Fruit fly (Drosophila melanogaster): ENCODE results near the gene ND-20L.

The ND-20L gene

DNA sequence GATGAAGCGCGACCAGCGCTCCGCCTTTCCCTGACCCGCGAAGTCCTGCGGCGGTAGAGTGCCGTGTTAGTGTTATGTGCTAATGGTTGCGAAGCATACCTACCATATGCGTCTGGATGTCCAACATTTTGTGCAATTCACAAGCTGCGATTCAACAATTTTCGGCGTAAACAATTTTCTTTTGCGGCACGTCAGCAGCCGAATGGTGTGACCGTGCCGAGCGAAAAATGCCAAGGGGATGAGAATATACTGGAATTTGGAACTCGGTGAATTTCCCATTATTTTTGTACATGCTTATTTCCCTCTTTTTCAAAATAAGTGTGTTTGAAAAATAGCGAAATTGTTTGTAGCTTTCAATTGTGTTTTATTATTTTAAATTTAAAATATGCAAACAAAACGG is 24.6 kb upstream of the ND-20L start, which contains the start of gene Spase12:
Gene Spase12 (minus strand): TSS at position 239 of the 400 bp plus-strand sequence.
- TF ChIP-seq Crg-1 (GFP tag; optimal IDR thresholded peaks at IDR 0.05) (no peak), tj (GFP tag; optimal IDR thresholded peaks at IDR 0.05) (peak; percentile 65), CG12768 (GFP tag; optimal IDR thresholded peaks at IDR 0.05) (no peak), pad (GFP tag; optimal IDR thresholded peaks at IDR 0.05) (no peak), CG5204 (GFP tag; optimal IDR thresholded peaks at IDR 0.05) (no peak)

DNA sequence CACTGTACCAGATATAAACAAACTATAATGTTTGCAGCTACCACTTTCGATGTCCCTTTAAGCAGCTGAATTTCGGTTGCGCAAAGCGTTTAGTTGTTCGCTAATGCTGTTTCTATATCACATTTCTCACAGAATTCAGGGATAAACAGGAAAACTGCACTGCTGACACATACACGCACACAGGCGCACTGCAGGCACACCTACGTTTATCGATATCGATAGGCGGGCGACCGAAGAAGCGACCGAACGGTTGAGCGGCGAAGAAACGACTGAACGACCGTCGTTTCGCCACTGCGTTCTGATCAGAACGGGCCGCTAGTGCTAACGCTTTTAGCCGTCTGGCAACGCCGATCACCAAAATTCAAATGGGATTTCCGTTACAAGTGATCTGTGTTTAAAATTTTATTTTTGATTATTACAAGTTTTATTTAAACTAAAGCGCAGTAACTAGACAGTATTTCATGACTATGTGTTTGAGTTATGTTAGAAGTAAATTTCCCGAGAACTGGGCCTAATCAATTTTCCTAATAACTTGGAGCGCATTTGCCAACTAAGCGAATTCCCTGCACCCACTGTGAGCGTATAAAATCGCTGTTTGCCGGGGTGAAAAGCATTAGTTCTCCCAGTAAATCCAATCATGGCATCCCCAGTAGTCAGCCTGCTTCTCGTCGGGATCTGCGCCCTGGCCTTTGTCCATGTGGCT is 22.1 kb upstream of the ND-20L start, which contains the start of the genes CG2310 and Diedel:
Gene CG2310 (minus strand): TSS at position 277 of the 703 bp plus-strand sequence.
Gene Diedel (plus strand): TSS at position 611 of the 703 bp plus-strand sequence.
- TF ChIP-seq CG11617 (GFP tag; optimal IDR thresholded peaks at IDR 0.05) (peak; percentile 70), cnc (optimal IDR thresholded peaks at IDR 0.05) (no peak), tj (GFP tag; optimal IDR thresholded peaks at IDR 0.05) (peak; percentile 44), Mnt (GFP tag; optimal IDR thresholded peaks at IDR 0.05) (peak; percentile 86), CG33017 (tag; optimal IDR thresholded peaks at IDR 0.05) (no peak), bab1 (GFP tag; optimal IDR thresholded peaks at IDR 0.05) (peak; percentile 12), CG7045 (GFP tag; optimal IDR thresholded peaks at IDR 0.05) (no peak)

DNA sequence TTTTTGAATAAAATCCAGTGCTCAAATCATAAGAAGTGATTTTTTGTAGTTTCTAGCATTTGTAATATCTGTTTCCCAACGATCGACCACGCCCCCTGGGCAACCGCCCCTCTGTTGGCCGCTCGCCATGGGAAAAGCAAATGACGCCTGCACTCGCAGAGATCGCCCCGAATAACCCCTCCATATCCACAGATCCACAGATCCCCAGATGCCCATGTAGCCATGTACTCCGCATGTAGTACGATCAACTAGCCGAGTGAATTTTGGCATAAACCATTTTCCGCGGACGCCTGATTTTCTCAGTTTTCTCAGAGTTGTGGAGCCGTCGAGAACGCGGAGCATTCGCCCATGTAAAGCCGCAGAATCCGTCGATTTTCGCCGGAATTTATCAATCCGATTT is 21.0 kb upstream of the ND-20L start, which contains the start of gene FipoQ:
Gene FipoQ (plus strand): TSS at position 301 of the 400 bp plus-strand sequence.
- TF ChIP-seq bab1 (GFP tag; optimal IDR thresholded peaks at IDR 0.05) (no peak), CG33017 (tag; optimal IDR thresholded peaks at IDR 0.05) (no peak), tj (GFP tag; optimal IDR thresholded peaks at IDR 0.05) (no peak), pad (GFP tag; optimal IDR thresholded peaks at IDR 0.05) (peak; percentile 4), toe (GFP tag; optimal IDR thresholded peaks at IDR 0.05) (no peak), Hr96 (GFP tag; optimal IDR thresholded peaks at IDR 0.05) (no peak)

DNA sequence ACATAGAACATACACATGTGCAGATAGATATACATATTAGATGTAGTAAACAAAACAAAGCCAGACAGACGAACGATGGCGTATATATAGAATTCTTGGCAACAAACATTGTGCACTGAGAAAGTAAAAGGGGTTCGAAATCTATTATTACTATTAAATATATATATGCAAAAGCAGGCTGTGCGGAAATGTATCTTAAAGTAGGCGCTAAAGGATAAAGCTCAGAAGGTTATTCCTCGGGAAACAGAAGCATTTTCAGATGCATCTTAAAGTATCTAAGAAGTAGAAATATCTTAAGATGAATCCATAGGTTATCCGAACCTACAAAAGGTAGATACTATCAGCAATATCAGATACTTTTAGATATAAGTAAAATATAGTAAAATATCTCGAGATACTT is 19.7 kb upstream of the ND-20L start:
- TF ChIP-seq CG5204 (GFP tag; optimal IDR thresholded peaks at IDR 0.05) (no peak), Crg-1 (GFP tag; optimal IDR thresholded peaks at IDR 0.05) (no peak)

DNA sequence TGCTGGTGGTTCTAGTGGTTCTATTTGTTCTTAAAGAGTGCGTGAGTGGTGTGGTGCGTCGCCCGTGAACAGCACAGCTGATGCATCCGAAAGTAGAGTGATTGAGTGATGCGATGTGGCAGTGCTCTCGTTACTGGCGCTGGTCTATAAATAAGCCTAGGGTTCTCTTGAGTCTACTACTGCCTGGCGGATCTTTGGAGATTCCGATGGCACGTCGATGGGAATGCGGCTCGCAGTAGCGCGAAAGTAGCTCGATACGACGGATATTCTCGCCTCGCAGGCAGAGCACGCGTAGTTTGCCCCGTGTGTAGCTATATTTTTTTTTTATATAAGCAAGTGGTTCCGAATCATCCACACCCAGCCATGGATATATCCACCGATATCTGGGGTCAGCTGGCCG is 19.2 kb upstream of the ND-20L start:
- TF ChIP-seq CG5204 (GFP tag; optimal IDR thresholded peaks at IDR 0.05) (no peak), Crg-1 (GFP tag; optimal IDR thresholded peaks at IDR 0.05) (no peak), Mnt (GFP tag; optimal IDR thresholded peaks at IDR 0.05) (no peak), CG1620 (GFP tag; optimal IDR thresholded peaks at IDR 0.05) (no peak), Hr96 (GFP tag; optimal IDR thresholded peaks at IDR 0.05) (no peak), ovo (GFP tag; optimal IDR thresholded peaks at IDR 0.05) (no peak), cic (GFP tag; optimal IDR thresholded peaks at IDR 0.05) (no peak), toe (GFP tag; optimal IDR thresholded peaks at IDR 0.05) (no peak)

DNA sequence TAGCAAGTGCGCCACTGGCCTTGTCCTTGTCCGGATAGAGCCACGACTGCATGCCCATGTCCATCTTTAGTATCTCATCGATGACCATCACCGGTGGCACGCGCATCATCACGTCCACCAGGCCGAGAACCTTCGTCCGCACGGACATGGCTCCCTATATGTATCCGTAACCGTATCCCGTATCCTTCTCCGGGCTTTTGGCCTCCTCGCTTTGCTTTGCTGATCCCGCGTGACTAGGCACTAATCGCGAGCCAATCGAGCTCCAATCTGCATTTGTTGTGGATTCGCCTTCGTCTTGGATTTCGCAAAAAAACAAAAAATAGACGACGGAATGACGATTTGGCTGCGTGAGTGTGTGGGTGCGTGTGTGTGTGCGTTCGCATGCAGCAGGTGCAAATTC is 12.5 kb upstream of the ND-20L start:
- no peak for TF ChIP-seq CG11617 (GFP tag; optimal IDR thresholded peaks at IDR 0.05)
- peak; percentile 76 to 90 for TF ChIP-seq cnc (optimal IDR thresholded peaks at IDR 0.05)

DNA sequence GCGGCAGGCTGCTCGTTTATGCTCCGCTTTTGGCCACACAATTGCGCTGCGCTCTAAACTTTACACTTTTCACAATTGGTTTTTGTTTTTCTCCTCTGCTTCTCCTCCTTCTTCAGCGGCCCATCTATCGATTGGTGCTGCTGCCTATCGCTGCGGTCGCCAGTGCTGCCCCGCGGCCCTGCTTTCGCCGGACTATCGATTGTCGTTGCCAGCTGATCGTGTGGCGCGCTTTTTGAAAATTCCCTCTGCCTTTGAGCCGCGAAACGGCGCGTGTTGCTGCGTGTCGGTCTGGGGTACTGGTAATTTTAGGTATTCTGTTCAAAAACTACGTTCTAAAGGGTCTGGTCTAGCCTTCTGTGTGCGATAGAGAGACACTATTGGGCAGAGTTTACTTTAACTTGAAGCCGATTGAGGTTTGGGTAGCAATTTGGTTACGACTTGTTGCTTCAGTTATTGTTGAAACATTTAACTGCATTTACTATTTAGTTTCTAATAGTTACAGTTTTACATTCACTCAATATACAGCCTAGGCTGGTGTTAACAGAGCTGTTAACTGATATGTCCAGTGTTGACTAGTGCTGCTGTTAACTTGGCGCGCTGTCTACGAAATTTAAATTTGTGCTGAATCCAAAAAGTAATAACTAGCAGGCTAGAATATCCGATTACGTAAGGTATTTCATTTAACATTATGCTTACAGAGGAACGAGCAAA is 12.0 kb upstream of the ND-20L start, which contains the start of gene Trc8:
Gene Trc8 (minus strand): TSS at position 392 of the 711 bp plus-strand sequence.
- TF ChIP-seq tj (GFP tag; optimal IDR thresholded peaks at IDR 0.05) = no peak
- no peak for TF ChIP-seq toe (GFP tag; optimal IDR thresholded peaks at IDR 0.05)
- no peak for TF ChIP-seq kay (GFP tag; ENCODE audit: borderline replicate concordance)
- peak; percentile 27 for TF ChIP-seq bab1 (GFP tag; optimal IDR thresholded peaks at IDR 0.05)
- no peak for TF ChIP-seq CG12768 (GFP tag; optimal IDR thresholded peaks at IDR 0.05)
- no peak for TF ChIP-seq Mnt (GFP tag; optimal IDR thresholded peaks at IDR 0.05)

DNA sequence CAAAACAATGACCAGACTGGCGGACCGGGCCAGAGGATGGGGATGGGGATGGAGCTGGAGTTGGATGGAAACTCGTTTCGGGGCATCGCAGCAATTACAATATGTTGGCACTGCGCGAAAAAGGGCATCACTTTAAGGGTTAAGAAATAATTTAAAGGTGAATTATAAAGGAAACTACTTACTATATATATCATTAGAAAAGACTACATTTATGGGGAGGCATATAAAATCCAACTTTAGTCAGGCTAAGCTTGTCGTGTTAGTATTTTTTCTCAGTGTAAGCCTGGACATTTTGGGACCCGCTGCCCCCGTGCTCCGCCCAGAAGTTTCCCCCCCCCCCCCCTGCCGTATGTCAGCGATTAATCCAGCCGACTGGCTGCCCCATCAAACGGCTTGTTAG is 8.9 kb upstream of the ND-20L start:
- TF ChIP-seq cnc (optimal IDR thresholded peaks at IDR 0.05) (no peak), tj (GFP tag; optimal IDR thresholded peaks at IDR 0.05) (no peak), CG14711 (tag; optimal IDR thresholded peaks at IDR 0.05) (no peak), toe (GFP tag; optimal IDR thresholded peaks at IDR 0.05) (no peak), CG33017 (tag; optimal IDR thresholded peaks at IDR 0.05) (no peak), bab1 (GFP tag; optimal IDR thresholded peaks at IDR 0.05) (no peak), CG7101 (tag; optimal IDR thresholded peaks at IDR 0.05) (no peak), Mnt (GFP tag; optimal IDR thresholded peaks at IDR 0.05) (no peak), Hr96 (GFP tag; optimal IDR thresholded peaks at IDR 0.05) (no peak), ovo (GFP tag; optimal IDR thresholded peaks at IDR 0.05) (no peak)

Data from whole organism, adult.